Worm (Caenorhabditis elegans): ENCODE measurements around the gene tsp-17.

DNA sequence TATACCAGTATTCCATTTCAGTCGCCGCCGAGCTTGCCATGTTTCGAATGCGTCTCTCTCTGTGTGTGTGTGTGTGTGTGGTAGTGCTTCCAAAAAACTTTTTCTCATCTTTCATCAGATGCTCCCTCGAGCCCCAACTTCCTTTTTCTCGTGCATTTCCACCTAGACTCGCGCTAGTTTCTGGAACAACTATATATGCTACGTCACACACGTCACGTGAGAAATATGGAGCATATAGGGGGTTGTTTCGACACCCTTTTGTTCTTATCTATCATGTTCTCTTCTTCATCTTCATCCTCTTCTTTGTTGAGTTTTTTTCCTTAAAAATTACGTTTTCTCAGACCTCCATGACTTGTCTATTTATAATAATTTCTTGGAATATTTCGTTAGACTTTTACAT lies 24.4 kb downstream of the tsp-17 start:
- TF ChIP-seq tbx-8 (GFP tag; optimal IDR thresholded peaks at IDR 0.05) (no peak), unc-62 (GFP tag; optimal IDR thresholded peaks at IDR 0.05) (no peak), ces-1 (GFP tag; optimal IDR thresholded peaks at IDR 0.05) (no peak), ham-2 (GFP tag; optimal IDR thresholded peaks at IDR 0.05) (no peak)

All from whole organism, mixed stage, embryonic.